Fruit fly (Drosophila melanogaster) whole organism, embryonic: Measurements from ENCODE around the gene Rab18.

Source experiments
- B-H1 ChIP-seq: fragments of 200-800 bp; sonication (Bioruptor generic); IDR thresholded peaks from 3 replicates; pipeline ENCODE4 v1.3.6; 2022; ENCODE audit warnings: missing biosample characterization, missing genetic modification characterization
- Bdp1 ChIP-seq: fragments of 200-800 bp; sonication (Bioruptor generic); optimal IDR thresholded peaks from 3 replicates; lab custom pipeline; 2016; ENCODE audit warnings: missing biosample characterization, missing genetic modification characterization
- CG10267 ChIP-seq: fragments of 200-800 bp; sonication (Bioruptor generic); optimal IDR thresholded peaks from 2 replicates; lab custom pipeline; 2018; ENCODE audit warnings: missing biosample characterization, mild to moderate bottlenecking, missing genetic modification characterization, moderate library complexity
- CG10431 ChIP-seq: fragments of 200-800 bp; sonication (Bioruptor generic); optimal IDR thresholded peaks from 3 replicates; lab custom pipeline; 2018; ENCODE audit warnings: missing biosample characterization, mild to moderate bottlenecking, missing genetic modification characterization
- CG10543 ChIP-seq: fragments of 200-800 bp; sonication (Bioruptor generic); optimal IDR thresholded peaks from 3 replicates; lab custom pipeline; 2017; ENCODE audit warnings: missing biosample characterization, mild to moderate bottlenecking, missing genetic modification characterization, moderate library complexity
- CG11695 ChIP-seq: fragments of 200-800 bp; sonication (Bioruptor generic); IDR thresholded peaks from 3 replicates; pipeline ENCODE4 v1.3.6; 2022; ENCODE audit warnings: missing biosample characterization, missing genetic modification characterization
- CG12071 ChIP-seq: fragments of 200-800 bp; sonication (Bioruptor generic); optimal IDR thresholded peaks from 3 replicates; lab custom pipeline; 2018; ENCODE audit warnings: missing biosample characterization, mild to moderate bottlenecking, missing genetic modification characterization
- CG13123 ChIP-seq: fragments of 200-800 bp; sonication (Bioruptor generic); optimal IDR thresholded peaks from 2 replicates; lab custom pipeline; 2016; ENCODE audit warnings: missing biosample characterization, missing genetic modification characterization
- CG15514 ChIP-seq: fragments of 200-800 bp; sonication (Bioruptor generic); optimal IDR thresholded peaks from 3 replicates; lab custom pipeline; 2017; ENCODE audit warnings: missing biosample characterization, missing genetic modification characterization, mild to moderate bottlenecking, moderate library complexity, missing genetic modification reagents
- CG17612 ChIP-seq: fragments of 200-800 bp; sonication (Bioruptor generic); IDR thresholded peaks from 2 replicates; pipeline ENCODE4 v1.3.6; 2022; ENCODE audit warnings: missing biosample characterization, missing genetic modification characterization
- CG17829 ChIP-seq: fragments of 200-800 bp; optimal IDR thresholded peaks from 2 replicates; lab custom pipeline; 2019; ENCODE audit warnings: missing biosample characterization, mild to moderate bottlenecking, missing genetic modification characterization, moderate library complexity
- CG18476 ChIP-seq: fragments of 200-800 bp; sonication (Bioruptor generic); optimal IDR thresholded peaks from 2 replicates; lab custom pipeline; 2016; ENCODE audit warnings: missing biosample characterization, mild to moderate bottlenecking, missing genetic modification characterization
- CG2120 ChIP-seq: fragments of 200-800 bp; sonication (Bioruptor generic); optimal IDR thresholded peaks from 3 replicates; lab custom pipeline; 2016; ENCODE audit warnings: missing biosample characterization, missing genetic modification characterization
- CG2712 ChIP-seq: fragments of 200-800 bp; optimal IDR thresholded peaks from 3 replicates; lab custom pipeline; 2019; ENCODE audit warnings: missing biosample characterization, mild to moderate bottlenecking, missing genetic modification characterization, moderate library complexity
- CG31388 ChIP-seq: fragments of 200-800 bp; sonication (Bioruptor generic); optimal IDR thresholded peaks from 2 replicates; lab custom pipeline; 2016; ENCODE audit warnings: missing biosample characterization, missing genetic modification characterization
- CG34376 ChIP-seq: fragments of 200-800 bp; sonication (Bioruptor generic); optimal IDR thresholded peaks from 2 replicates; lab custom pipeline; 2018; ENCODE audit warnings: missing biosample characterization, mild to moderate bottlenecking, missing genetic modification characterization
- CG4424 ChIP-seq: fragments of 200-800 bp; sonication (Bioruptor generic); optimal IDR thresholded peaks from 3 replicates; lab custom pipeline; 2016; ENCODE audit warnings: missing biosample characterization, missing genetic modification characterization
- CG6254 ChIP-seq: fragments of 200-800 bp; sonication (Bioruptor generic); optimal IDR thresholded peaks from 3 replicates; lab custom pipeline; 2017; ENCODE audit warnings: mild to moderate bottlenecking, missing biosample characterization, missing genetic modification reagents, missing genetic modification characterization
- CG6272 ChIP-seq: fragments of 200-800 bp; sonication (Bioruptor generic); IDR thresholded peaks from 2 replicates; pipeline ENCODE4 v1.3.6; 2022; ENCODE audit warnings: missing biosample characterization, missing genetic modification characterization
- CG6689 ChIP-seq: fragments of 200-800 bp; sonication (Bioruptor generic); IDR thresholded peaks from 2 replicates; pipeline ENCODE4 v1.3.6; 2022; ENCODE audit warnings: missing biosample characterization, missing genetic modification characterization
- CG8388 ChIP-seq: fragments of 200-800 bp; sonication (Bioruptor generic); optimal IDR thresholded peaks from 2 replicates; lab custom pipeline; 2019; ENCODE audit warnings: missing biosample characterization, mild to moderate bottlenecking, missing genetic modification characterization, moderate library complexity
- CG9727 ChIP-seq: fragments of 200-800 bp; sonication (Bioruptor generic); optimal IDR thresholded peaks from 3 replicates; lab custom pipeline; 2017; ENCODE audit warnings: missing biosample characterization, mild to moderate bottlenecking, missing genetic modification characterization
- CG9876 ChIP-seq: fragments of 200-800 bp; sonication (Bioruptor generic); optimal IDR thresholded peaks from 2 replicates; lab custom pipeline; 2016; ENCODE audit warnings: missing biosample characterization, missing genetic modification characterization
- CrebB ChIP-seq: fragments of 200-800 bp; sonication (Bioruptor generic); optimal IDR thresholded peaks from 3 replicates; lab custom pipeline; 2018; ENCODE audit warnings: missing biosample characterization, mild to moderate bottlenecking, missing genetic modification characterization
- Doc3 ChIP-seq: fragments of 200-800 bp; sonication (Bioruptor generic); IDR thresholded peaks from 3 replicates; pipeline ENCODE4 v1.3.6; 2022; ENCODE audit warnings: missing biosample characterization, missing genetic modification characterization; ENCODE audit not compliant: partially characterized antibody
- Lhr ChIP-seq: fragments of 200-800 bp; sonication (Bioruptor generic); optimal IDR thresholded peaks from 3 replicates; lab custom pipeline; 2017; ENCODE audit warnings: mild to moderate bottlenecking, missing biosample characterization, missing genetic modification reagents, missing genetic modification characterization
- Max ChIP-seq: fragments of 200-800 bp; sonication (Bioruptor generic); optimal IDR thresholded peaks from 2 replicates; lab custom pipeline; 2016; ENCODE audit warnings: missing biosample characterization, mild to moderate bottlenecking, missing genetic modification characterization
- Neu2 ChIP-seq: fragments of 200-800 bp; sonication (Bioruptor generic); optimal IDR thresholded peaks from 3 replicates; lab custom pipeline; 2016; ENCODE audit warnings: missing biosample characterization, missing genetic modification characterization, borderline replicate concordance
- Poxn ChIP-seq: fragments of 200-800 bp; sonication (Bioruptor generic); IDR thresholded peaks from 2 replicates; pipeline ENCODE4 v1.3.6; 2022; ENCODE audit warnings: missing biosample characterization, missing genetic modification characterization
- Side ChIP-seq: fragments of 200-800 bp; sonication (Bioruptor generic); optimal IDR thresholded peaks from 2 replicates; lab custom pipeline; 2016; ENCODE audit warnings: missing biosample characterization, missing genetic modification characterization
- ac ChIP-seq: fragments of 200-800 bp; sonication (Bioruptor generic); optimal IDR thresholded peaks from 3 replicates; lab custom pipeline; 2017; ENCODE audit warnings: missing biosample characterization, mild to moderate bottlenecking, missing genetic modification characterization
- az2 ChIP-seq: fragments of 200-800 bp; sonication (Bioruptor generic); optimal IDR thresholded peaks from 3 replicates; lab custom pipeline; 2016; ENCODE audit warnings: missing biosample characterization, missing genetic modification characterization
- bab2 ChIP-seq: fragments of 200-800 bp; sonication (Bioruptor generic); optimal IDR thresholded peaks from 2 replicates; lab custom pipeline; 2016; ENCODE audit warnings: missing biosample characterization, missing genetic modification characterization
- bbx ChIP-seq: fragments of 200-800 bp; sonication (Bioruptor generic); IDR thresholded peaks from 2 replicates; pipeline ENCODE4 v1.3.6; 2022; ENCODE audit warnings: missing biosample characterization, missing genetic modification characterization; ENCODE audit not compliant: partially characterized antibody
- bcd ChIP-seq: fragments of 200-800 bp; sonication (Bioruptor generic); optimal IDR thresholded peaks from 2 replicates; lab custom pipeline; 2017; ENCODE audit warnings: missing biosample characterization, mild to moderate bottlenecking, missing genetic modification characterization
- btn ChIP-seq: fragments of 200-800 bp; sonication (Bioruptor generic); optimal IDR thresholded peaks from 2 replicates; lab custom pipeline; 2016; ENCODE audit warnings: missing biosample characterization, missing genetic modification characterization
- cad ChIP-seq: fragments of >200 bp; optimal IDR thresholded peaks from 2 replicates; lab custom pipeline; 2017; ENCODE audit warnings: missing biosample characterization, missing genetic modification characterization
- crol ChIP-seq: fragments of 200-800 bp; sonication (Bioruptor generic); IDR thresholded peaks from 2 replicates; pipeline ENCODE4 v1.3.6; 2022; ENCODE audit warnings: missing biosample characterization, missing genetic modification characterization
- emc ChIP-seq: fragments of 200-800 bp; sonication (Bioruptor generic); optimal IDR thresholded peaks from 2 replicates; lab custom pipeline; 2016; ENCODE audit warnings: missing biosample characterization, missing genetic modification characterization
- eve ChIP-seq, 2 experiments: fragments of >200 bp; optimal IDR thresholded peaks; 2 replicates each; lab custom pipeline; 2017; ENCODE audit warnings: missing biosample characterization in 2 of 2, missing genetic modification characterization in 2 of 2
- ewg ChIP-seq: fragments of 200-800 bp; sonication (Bioruptor generic); optimal IDR thresholded peaks from 3 replicates; lab custom pipeline; 2017; ENCODE audit warnings: mild to moderate bottlenecking, missing biosample characterization, missing genetic modification reagents, missing genetic modification characterization
- gce ChIP-seq: fragments of 200-800 bp; sonication (Bioruptor generic); IDR thresholded peaks from 3 replicates; pipeline ENCODE4 v1.3.6; 2022; ENCODE audit warnings: missing biosample characterization, missing genetic modification characterization
- hkb ChIP-seq, 2 experiments: fragments of 200-800 bp in 1 of 2; fragments of >200 bp in 1 of 2; sonication (Bioruptor generic) in 1 of 2; IDR thresholded peaks in 1 of 2; optimal IDR thresholded peaks in 1 of 2; 2 replicates each; pipeline versions ENCODE4 v1.3.6 to Lab custom; 2017 to 2022; ENCODE audit warnings: missing biosample characterization in 1 of 2, missing genetic modification characterization in 1 of 2
- hth ChIP-seq: fragments of >200 bp; optimal IDR thresholded peaks from 2 replicates; lab custom pipeline; 2017; ENCODE audit warnings: inconsistent platforms
- phol ChIP-seq: fragments of 200-800 bp; sonication (Bioruptor generic); optimal IDR thresholded peaks from 3 replicates; lab custom pipeline; 2018; ENCODE audit warnings: missing biosample characterization, mild to moderate bottlenecking, missing genetic modification characterization, moderate library complexity
- sisA ChIP-seq: fragments of 200-800 bp; sonication (Bioruptor generic); IDR thresholded peaks from 2 replicates; pipeline ENCODE4 v1.3.6; 2022; ENCODE audit warnings: missing biosample characterization, missing genetic modification characterization
- tin ChIP-seq: fragments of 200-800 bp; sonication (Bioruptor generic); optimal IDR thresholded peaks from 3 replicates; lab custom pipeline; 2016; ENCODE audit warnings: missing biosample characterization, missing genetic modification characterization
- usp ChIP-seq: fragments of >200 bp; optimal IDR thresholded peaks from 2 replicates; lab custom pipeline; 2017; ENCODE audit warnings: missing biosample characterization, missing genetic modification characterization
- z ChIP-seq: fragments of 200-800 bp; sonication (Bioruptor generic); IDR thresholded peaks from 3 replicates; pipeline ENCODE4 v1.3.6; 2022; ENCODE audit warnings: missing biosample characterization, missing genetic modification characterization
- zfh1 ChIP-seq: fragments of 200-800 bp; sonication (Bioruptor generic); IDR thresholded peaks from 3 replicates; pipeline ENCODE4 v1.3.6; 2022; ENCODE audit warnings: missing biosample characterization, missing genetic modification characterization

Rab18 gene

DNA sequence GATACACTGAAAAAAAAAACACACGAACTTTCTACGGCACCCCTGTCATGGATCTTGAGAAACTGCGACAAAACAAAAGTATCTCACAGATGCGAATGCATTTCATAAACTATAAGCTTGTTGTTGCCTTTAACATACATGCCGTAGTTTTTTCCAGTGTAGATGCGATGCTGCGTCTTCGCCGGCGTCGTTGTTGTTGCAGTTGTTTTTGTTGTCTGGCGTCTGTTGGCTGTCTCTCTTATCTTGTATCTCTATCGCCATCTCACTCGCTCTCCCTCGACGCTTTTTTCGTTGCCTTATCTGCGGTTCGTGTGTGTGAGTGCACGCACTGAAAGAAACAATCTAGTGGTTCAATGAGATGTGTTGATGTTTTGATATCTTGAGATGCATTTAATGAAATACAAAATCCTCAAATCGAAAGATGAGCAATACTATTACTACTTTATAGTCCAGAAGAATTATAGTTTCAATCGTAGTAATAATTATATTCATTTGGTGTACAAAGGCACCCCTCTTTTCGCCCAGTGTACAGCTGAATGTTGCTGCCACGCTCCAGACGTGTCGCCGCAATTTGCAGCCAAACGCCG, 24.9 kb upstream of the Rab18 start (continued):
- TF ChIP-seq CG12071 (GFP tag; lab: Kevin White, UChicago): peak; percentile 94
- peak; percentile 91 for TF ChIP-seq Max (GFP tag; lab: Kevin White, UChicago)
- peak; percentile 98 for TF ChIP-seq CG9876 (GFP tag; lab: Kevin White, UChicago)
- peak; percentile 92 for TF ChIP-seq CG10543
- no peak for TF ChIP-seq Doc3 (GFP tag; lab: Robert Waterston, UW)
- peak; percentile 98 for TF ChIP-seq CG9727 (GFP tag; lab: Kevin White, UChicago)
- TF ChIP-seq CG17612 (GFP tag; lab: Robert Waterston, UW): peak; percentile 81
- TF ChIP-seq CG6254 (GFP tag; lab: Kevin White, UChicago): peak; percentile 89
- peak; percentile 93 for TF ChIP-seq CG2120
- peak; percentile 97 for TF ChIP-seq bab2 (GFP tag; lab: Kevin White, UChicago)
- peak; percentile 93 for TF ChIP-seq CrebB (tag; lab: Kevin White, UChicago)
- TF ChIP-seq eve (GFP tag; optimal IDR thresholded peaks at IDR 0.05; lab: Kevin White, UChicago): peak in 1 of 2 experiments; percentile 90
- TF ChIP-seq bcd (GFP tag; lab: Kevin White, UChicago): peak; percentile 96
- peak; percentile 86 for TF ChIP-seq CG8388 (GFP tag; lab: Kevin White, UChicago)
- TF ChIP-seq CG13123 (GFP tag; lab: Kevin White, UChicago): peak; percentile 96
- no peak for TF ChIP-seq bbx (GFP tag; lab: Robert Waterston, UW)
- TF ChIP-seq B-H1 (GFP tag; lab: Robert Waterston, UW): peak; percentile 92
- TF ChIP-seq CG15514: peak; percentile 85
- TF ChIP-seq CG17829 (tag; lab: Kevin White, UChicago): peak; percentile 81
- peak; percentile 95 for TF ChIP-seq phol
- peak; percentile 94 for TF ChIP-seq gce (GFP tag; lab: Robert Waterston, UW)
- peak; percentile 98 for TF ChIP-seq zfh1 (GFP tag; lab: Robert Waterston, UW)
- TF ChIP-seq btn (GFP tag; lab: Kevin White, UChicago): peak; percentile 97
- TF ChIP-seq Side (GFP tag; lab: Kevin White, UChicago): peak; percentile 98
- TF ChIP-seq CG34376 (GFP tag; lab: Kevin White, UChicago): peak; percentile 79
- TF ChIP-seq CG18476 (GFP tag; lab: Kevin White, UChicago): peak; percentile 96
- TF ChIP-seq CG11695 (GFP tag; lab: Robert Waterston, UW): peak; percentile 93
- TF ChIP-seq emc (GFP tag; lab: Kevin White, UChicago): peak; percentile 95
- peak; percentile 86 for TF ChIP-seq CG2712 (tag; lab: Kevin White, UChicago)
- peak; percentile 97 for TF ChIP-seq az2 (GFP tag; lab: Kevin White, UChicago)
- TF ChIP-seq hkb (optimal IDR thresholded peaks at IDR 0.05; lab: Kevin White, UChicago): no peak
- peak; percentile 96 for TF ChIP-seq hkb (GFP tag; IDR thresholded peaks at IDR 0.05; lab: Robert Waterston, UW)
- peak; percentile 90 for TF ChIP-seq Bdp1 (GFP tag; lab: Kevin White, UChicago)
- TF ChIP-seq z (GFP tag; lab: Robert Waterston, UW): peak; percentile 56; the same call in 1 of the 3 replicates
- TF ChIP-seq ewg (GFP tag; lab: Kevin White, UChicago): peak; percentile 92
- peak; percentile 48 for TF ChIP-seq crol (GFP tag; lab: Robert Waterston, UW)
- TF ChIP-seq sisA (GFP tag; lab: Robert Waterston, UW): peak; percentile 96
- TF ChIP-seq usp: no peak
- no peak for TF ChIP-seq hth (lab: Kevin White, UChicago)
- peak; percentile 98 for TF ChIP-seq CG4424 (GFP tag; lab: Kevin White, UChicago)
- peak; percentile 89 for TF ChIP-seq CG6272 (GFP tag; lab: Robert Waterston, UW)
- TF ChIP-seq Lhr: peak; percentile 87
- peak; percentile 90 for TF ChIP-seq Neu2 (GFP tag; lab: Kevin White, UChicago)
- no peak for TF ChIP-seq cad (GFP tag; lab: Kevin White, UChicago)
- TF ChIP-seq CG10267 (tag; lab: Kevin White, UChicago): peak; percentile 90
- TF ChIP-seq Poxn (GFP tag; lab: Robert Waterston, UW): peak; percentile 49; the same call in 1 of the 2 replicates
- peak; percentile 98 for TF ChIP-seq tin (GFP tag; lab: Kevin White, UChicago)
- TF ChIP-seq CG31388 (GFP tag; lab: Kevin White, UChicago): peak; percentile 92
- TF ChIP-seq CG6689: peak; percentile 95
- peak; percentile 88 for TF ChIP-seq CG10431 (GFP tag; lab: Kevin White, UChicago)
- peak; percentile 96 for TF ChIP-seq ac (GFP tag; lab: Kevin White, UChicago)
